Comparison of ENCODE assay signal across 1 fruit fly cellular context in the genomic region with DNA sequence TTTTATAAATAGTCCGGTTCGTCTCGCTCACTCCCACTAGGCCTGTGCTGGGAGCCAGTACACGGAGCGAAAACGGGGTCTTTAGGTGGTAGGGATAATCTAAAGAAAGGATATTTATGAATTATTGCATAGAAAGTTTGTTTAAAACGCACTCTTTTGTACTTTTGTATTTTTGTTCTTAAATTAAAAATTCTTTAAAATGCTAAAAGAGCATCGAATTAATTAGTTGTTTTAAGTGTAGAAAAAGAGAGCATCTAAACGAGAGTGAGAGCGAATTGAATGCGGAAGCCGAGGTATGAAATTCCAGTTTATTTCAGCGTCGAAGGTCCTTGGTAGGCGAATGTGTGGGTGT.
TF ChIP-seq lines count a peak whose summit lies in the region.

No protein-coding gene starts in this region.

TF ChIP-seq in whole organism, embryonic, 481 proteins besides CTCF, POLR2A, EP300 and RAD21 (continued from another document and continues in another):
- TF ChIP-seq CG9876 (GFP tag; optimal IDR thresholded peaks at IDR 0.05; lab: Kevin White, UChicago) (peak; percentile 61), CG3065 (GFP tag; optimal IDR thresholded peaks at IDR 0.05; lab: Kevin White, UChicago) (peak; percentile 73), NC2β (GFP tag; optimal IDR thresholded peaks at IDR 0.05; lab: Kevin White, UChicago) (peak; percentile 87), tx (GFP tag; optimal IDR thresholded peaks at IDR 0.05; lab: Kevin White, UChicago) (peak; percentile 61), row (GFP tag; IDR thresholded peaks at IDR 0.05; lab: Robert Waterston, UW) (peak; percentile 82), NK7.1 (GFP tag; optimal IDR thresholded peaks at IDR 0.05; lab: Kevin White, UChicago) (peak; percentile 17), CG7745 (tag; optimal IDR thresholded peaks at IDR 0.05; lab: Kevin White, UChicago) (peak; percentile 74), Hey (tag; optimal IDR thresholded peaks at IDR 0.05; lab: Kevin White, UChicago) (no peak), CG16779 (GFP tag; IDR thresholded peaks at IDR 0.05; lab: Robert Waterston, UW) (no peak), Ssrp (tag; optimal IDR thresholded peaks at IDR 0.05; lab: Kevin White, UChicago) (peak; percentile 86), pb (GFP tag; optimal IDR thresholded peaks at IDR 0.05; lab: Kevin White, UChicago) (peak; percentile 16), Bteb2 (GFP tag; optimal IDR thresholded peaks at IDR 0.05; lab: Kevin White, UChicago) (peak; percentile 60), Taf1 (GFP tag; IDR thresholded peaks at IDR 0.05; lab: Robert Waterston, UW) (no peak), CG14667 (GFP tag; IDR thresholded peaks at IDR 0.05; lab: Robert Waterston, UW) (no peak), aop (GFP tag; IDR thresholded peaks at IDR 0.05; lab: Robert Waterston, UW) (0 out of 2 replicates have a peak, but pooled peaks have one; percentile 20), jumu (GFP tag; optimal IDR thresholded peaks at IDR 0.05; lab: Kevin White, UChicago) (peak; percentile 62), CG18476 (GFP tag; optimal IDR thresholded peaks at IDR 0.05; lab: Kevin White, UChicago) (no peak), jigr1 (GFP tag; IDR thresholded peaks at IDR 0.05; lab: Robert Waterston, UW) (no peak), emc (GFP tag; optimal IDR thresholded peaks at IDR 0.05; lab: Kevin White, UChicago) (no peak), lab (GFP tag; optimal IDR thresholded peaks at IDR 0.05; lab: Kevin White, UChicago) (peak; percentile 38), CG11398 (GFP tag; optimal IDR thresholded peaks at IDR 0.05; lab: Kevin White, UChicago) (peak; percentile 10), Dp (GFP tag; optimal IDR thresholded peaks at IDR 0.05; lab: Kevin White, UChicago) (no peak), knrl (GFP tag; IDR thresholded peaks at IDR 0.05; lab: Robert Waterston, UW; ENCODE audit: partially characterized antibody) (no peak), zen2 (GFP tag; IDR thresholded peaks at IDR 0.05; lab: Robert Waterston, UW; ENCODE audit: partially characterized antibody) (no peak), vnd (GFP tag; IDR thresholded peaks at IDR 0.05; lab: Robert Waterston, UW; ENCODE audit: partially characterized antibody) (no peak), mam (GFP tag; optimal IDR thresholded peaks at IDR 0.05; lab: Kevin White, UChicago) (peak; percentile 61), exex (tag; optimal IDR thresholded peaks at IDR 0.05; lab: Kevin White, UChicago) (no peak), Stat92E (GFP tag; optimal IDR thresholded peaks at IDR 0.05; lab: Kevin White, UChicago) (peak in 1 of 3 experiments; percentile 25), CG13123 (GFP tag; optimal IDR thresholded peaks at IDR 0.05; lab: Kevin White, UChicago) (peak; percentile 63), CG15479 (GFP tag; optimal IDR thresholded peaks at IDR 0.05; lab: Kevin White, UChicago) (peak; percentile 71), nau (GFP tag; optimal IDR thresholded peaks at IDR 0.05; lab: Kevin White, UChicago) (no peak), Aef1 (GFP tag; IDR thresholded peaks at IDR 0.05; lab: Robert Waterston, UW) (peak; percentile 16; the same call in 1 of the 3 replicates), CG11723 (GFP tag; optimal IDR thresholded peaks at IDR 0.05; lab: Kevin White, UChicago) (peak; percentile 52), pita (GFP tag; optimal IDR thresholded peaks at IDR 0.05; lab: Kevin White, UChicago) (no peak), Sry-β (GFP tag; optimal IDR thresholded peaks at IDR 0.05; lab: Kevin White, UChicago) (no peak), seq (GFP tag; IDR thresholded peaks at IDR 0.05; lab: Robert Waterston, UW) (peak; percentile 42), CG13296 (GFP tag; optimal IDR thresholded peaks at IDR 0.05; lab: Kevin White, UChicago) (no peak), hkb (optimal IDR thresholded peaks at IDR 0.05; lab: Kevin White, UChicago) (no peak), hkb (GFP tag; IDR thresholded peaks at IDR 0.05; lab: Robert Waterston, UW) (peak; percentile 63), her (GFP tag; optimal IDR thresholded peaks at IDR 0.05; lab: Kevin White, UChicago) (peak; percentile 64), CG7963 (GFP tag; IDR thresholded peaks at IDR 0.05; lab: Robert Waterston, UW; ENCODE audit: partially characterized antibody) (no peak), Camta (GFP tag; optimal IDR thresholded peaks at IDR 0.05; lab: Kevin White, UChicago) (peak; percentile 72), gsb (GFP tag; IDR thresholded peaks at IDR 0.05; lab: Robert Waterston, UW) (no peak), Pdp1 (GFP tag; optimal IDR thresholded peaks at IDR 0.05; lab: Kevin White, UChicago) (peak; percentile 65 to 79), Optix (GFP tag; IDR thresholded peaks at IDR 0.05; lab: Robert Waterston, UW) (peak; percentile 64), CG4282 (GFP tag; optimal IDR thresholded peaks at IDR 0.05; lab: Kevin White, UChicago) (peak; percentile 36), nerfin-1 (tag; optimal IDR thresholded peaks at IDR 0.05; lab: Kevin White, UChicago) (peak; percentile 27), gcm (GFP tag; optimal IDR thresholded peaks at IDR 0.05; lab: Kevin White, UChicago) (peak; percentile 85), dati (GFP tag; IDR thresholded peaks at IDR 0.05; lab: Robert Waterston, UW) (no peak), CG1529 (GFP tag; optimal IDR thresholded peaks at IDR 0.05; lab: Kevin White, UChicago) (peak; percentile 68), al (GFP tag; IDR thresholded peaks at IDR 0.05; lab: Robert Waterston, UW) (0 out of 2 replicates have a peak, but pooled peaks have one; percentile 38), CrebB (tag; optimal IDR thresholded peaks at IDR 0.05; lab: Kevin White, UChicago) (peak; percentile 59), inv (GFP tag; IDR thresholded peaks at IDR 0.05; lab: Robert Waterston, UW; ENCODE audit: partially characterized antibody) (no peak), esg (GFP tag; conservative IDR thresholded peaks at IDR 0.05; lab: Robert Waterston, UW) (peak; percentile 42; the same call in 1 of the 2 replicates), CG8388 (GFP tag; optimal IDR thresholded peaks at IDR 0.05; lab: Kevin White, UChicago) (peak; percentile 57), corto (GFP tag; optimal IDR thresholded peaks at IDR 0.05; lab: Kevin White, UChicago) (peak; percentile 71), CG4707 (GFP tag; optimal IDR thresholded peaks at IDR 0.05; lab: Kevin White, UChicago) (peak; percentile 58), CG9932 (GFP tag; IDR thresholded peaks at IDR 0.05; lab: Robert Waterston, UW) (no peak), twi (tag; optimal IDR thresholded peaks at IDR 0.05; lab: Kevin White, UChicago) (peak; percentile 70), CG10565 (GFP tag; optimal IDR thresholded peaks at IDR 0.05; lab: Kevin White, UChicago) (no peak), CG8089 (GFP tag; optimal IDR thresholded peaks at IDR 0.05; lab: Kevin White, UChicago) (peak; percentile 68), gcm2 (GFP tag; optimal IDR thresholded peaks at IDR 0.05; lab: Kevin White, UChicago) (peak; percentile 58), CG2712 (tag; optimal IDR thresholded peaks at IDR 0.05; lab: Kevin White, UChicago) (peak; percentile 93), cas (GFP tag; IDR thresholded peaks at IDR 0.05; lab: Robert Waterston, UW) (no peak), CG3995 (GFP tag; optimal IDR thresholded peaks at IDR 0.05; lab: Kevin White, UChicago) (no peak), ham (GFP tag; IDR thresholded peaks at IDR 0.05; lab: Robert Waterston, UW) (no peak), CG7271 (tag; optimal IDR thresholded peaks at IDR 0.05; lab: Kevin White, UChicago) (peak; percentile 26), BtbVII (GFP tag; optimal IDR thresholded peaks at IDR 0.05; lab: Kevin White, UChicago) (no peak), CG13894 (tag; optimal IDR thresholded peaks at IDR 0.05; lab: Kevin White, UChicago) (no peak), gfzf (GFP tag; optimal IDR thresholded peaks at IDR 0.05; lab: Kevin White, UChicago) (no peak), danr (GFP tag; IDR thresholded peaks at IDR 0.05; lab: Robert Waterston, UW) (peak; percentile 46), Deaf1 (tag; optimal IDR thresholded peaks at IDR 0.05; lab: Kevin White, UChicago) (no peak), CG10366 (GFP tag; IDR thresholded peaks at IDR 0.05; lab: Robert Waterston, UW) (peak; percentile 69), ind (GFP tag; optimal IDR thresholded peaks at IDR 0.05; lab: Kevin White, UChicago) (no peak), CG2202 (tag; optimal IDR thresholded peaks at IDR 0.05; lab: Kevin White, UChicago) (peak; percentile 88), so (GFP tag; IDR thresholded peaks at IDR 0.05; lab: Robert Waterston, UW) (no peak), lola (GFP tag; optimal IDR thresholded peaks at IDR 0.05; lab: Kevin White, UChicago) (peak in 1 of 3 experiments; percentile 93), CG7839 (tag; optimal IDR thresholded peaks at IDR 0.05; lab: Kevin White, UChicago) (peak; percentile 80), cwo (GFP tag; optimal IDR thresholded peaks at IDR 0.05; lab: Kevin White, UChicago) (no peak), vfl (GFP tag; optimal IDR thresholded peaks at IDR 0.05; lab: Kevin White, UChicago) (peak; percentile 34), CG9727 (GFP tag; optimal IDR thresholded peaks at IDR 0.05; lab: Kevin White, UChicago) (peak; percentile 82), CG17829 (tag; optimal IDR thresholded peaks at IDR 0.05; lab: Kevin White, UChicago) (peak; percentile 91), D19A (tag; optimal IDR thresholded peaks at IDR 0.05; lab: Kevin White, UChicago) (peak; percentile 43), CG1233 (GFP tag; optimal IDR thresholded peaks at IDR 0.05; lab: Kevin White, UChicago) (no peak), sens-2 (GFP tag; IDR thresholded peaks at IDR 0.05; lab: Robert Waterston, UW) (peak; percentile 48), croc (GFP tag; conservative IDR thresholded peaks at IDR 0.05; lab: Robert Waterston, UW) (peak; percentile 68), CG6813 (GFP tag; optimal IDR thresholded peaks at IDR 0.05; lab: Kevin White, UChicago) (peak; percentile 32), chn (GFP tag; optimal IDR thresholded peaks at IDR 0.05; lab: Kevin White, UChicago) (peak; percentile 88), zen (tag; optimal IDR thresholded peaks at IDR 0.05; lab: Kevin White, UChicago) (peak; percentile 92), CG4617 (GFP tag; optimal IDR thresholded peaks at IDR 0.05; lab: Kevin White, UChicago; ENCODE audit: borderline replicate concordance) (peak; percentile 53), klu (GFP tag; IDR thresholded peaks at IDR 0.05; lab: Robert Waterston, UW) (0 out of 2 replicates have a peak, but pooled peaks have one; percentile 21), Dip3 (GFP tag; optimal IDR thresholded peaks at IDR 0.05; lab: Kevin White, UChicago) (peak; percentile 30), CG30431 (GFP tag; optimal IDR thresholded peaks at IDR 0.05; lab: Kevin White, UChicago) (peak; percentile 47), pum (GFP tag; optimal IDR thresholded peaks at IDR 0.05; lab: Kevin White, UChicago) (peak; percentile 76), dmrt11E (tag; optimal IDR thresholded peaks at IDR 0.05; lab: Kevin White, UChicago) (peak; percentile 96), CG33557 (GFP tag; optimal IDR thresholded peaks at IDR 0.05; lab: Kevin White, UChicago) (peak; percentile 87), lmd (GFP tag; IDR thresholded peaks at IDR 0.05; lab: Robert Waterston, UW) (peak; percentile 72), CG18011 (GFP tag; optimal IDR thresholded peaks at IDR 0.05; lab: Kevin White, UChicago) (no peak), Fer3 (tag; optimal IDR thresholded peaks at IDR 0.05; lab: Kevin White, UChicago) (no peak), CG9609 (GFP tag; optimal IDR thresholded peaks at IDR 0.05; lab: Kevin White, UChicago) (peak; percentile 75), CG8478 (optimal IDR thresholded peaks at IDR 0.05; lab: Kevin White, UChicago) (no peak), pan (optimal IDR thresholded peaks at IDR 0.05; lab: Kevin White, UChicago) (no peak), pan (GFP tag; optimal IDR thresholded peaks at IDR 0.05 in 1 of 2, IDR thresholded peaks at IDR 0.05 in 1 of 2) (peak in 1 of 2 experiments; percentile 66), HLHmδ (GFP tag; optimal IDR thresholded peaks at IDR 0.05; lab: Kevin White, UChicago) (no peak), CG43689 (GFP tag; IDR thresholded peaks at IDR 0.05; lab: Robert Waterston, UW) (no peak), Dad (GFP tag; optimal IDR thresholded peaks at IDR 0.05; lab: Kevin White, UChicago) (peak; percentile 56), Dref (GFP tag; IDR thresholded peaks at IDR 0.05; lab: Robert Waterston, UW) (no peak), CG32532 (GFP tag; IDR thresholded peaks at IDR 0.05; lab: Robert Waterston, UW) (peak; percentile 66), CG4424 (GFP tag; optimal IDR thresholded peaks at IDR 0.05; lab: Kevin White, UChicago) (peak; percentile 53), CG11696 (GFP tag; IDR thresholded peaks at IDR 0.05; lab: Robert Waterston, UW) (no peak), kah (GFP tag; optimal IDR thresholded peaks at IDR 0.05; lab: Kevin White, UChicago) (no peak), Doc2 (GFP tag; IDR thresholded peaks at IDR 0.05; lab: Robert Waterston, UW) (no peak), HLH3B (GFP tag; IDR thresholded peaks at IDR 0.05; lab: Robert Waterston, UW) (peak; percentile 64), sc (optimal IDR thresholded peaks at IDR 0.05; lab: Kevin White, UChicago) (no peak), sc (GFP tag; optimal IDR thresholded peaks at IDR 0.05; lab: Kevin White, UChicago) (peak; percentile 30), bab2 (GFP tag; optimal IDR thresholded peaks at IDR 0.05; lab: Kevin White, UChicago) (peak; percentile 77), Antp (GFP tag; optimal IDR thresholded peaks at IDR 0.05; lab: Kevin White, UChicago) (peak; percentile 53), nerfin-2 (GFP tag; IDR thresholded peaks at IDR 0.05; lab: Robert Waterston, UW; ENCODE audit: partially characterized antibody) (no peak), Bdp1 (GFP tag; optimal IDR thresholded peaks at IDR 0.05; lab: Kevin White, UChicago) (peak; percentile 92), ato (GFP tag; IDR thresholded peaks at IDR 0.05; lab: Robert Waterston, UW; ENCODE audit: partially characterized antibody) (no peak), Trl (optimal IDR thresholded peaks at IDR 0.05; lab: Kevin White, UChicago) (no peak), Trl (GFP tag; optimal IDR thresholded peaks at IDR 0.05; lab: Kevin White, UChicago) (peak; percentile 68), eyg (GFP tag; optimal IDR thresholded peaks at IDR 0.05; lab: Kevin White, UChicago) (no peak), bigmax (GFP tag; optimal IDR thresholded peaks at IDR 0.05; lab: Kevin White, UChicago) (no peak), sim (GFP tag; IDR thresholded peaks at IDR 0.05; lab: Robert Waterston, UW) (0 out of 2 replicates have a peak, but pooled peaks have one; percentile 49), CG16815 (GFP tag; optimal IDR thresholded peaks at IDR 0.05; lab: Kevin White, UChicago) (peak; percentile 87), amos (GFP tag; IDR thresholded peaks at IDR 0.05; lab: Robert Waterston, UW; ENCODE audit: partially characterized antibody) (no peak), CG9817 (tag; optimal IDR thresholded peaks at IDR 0.05; lab: Kevin White, UChicago) (peak; percentile 50)
